Fruit fly (Drosophila melanogaster) Kc167 (cell line): ENCODE results near the gene Cand1.

Experiments
- Myc ChIP-seq: fragments of >200 bp; optimal IDR thresholded peaks from 2 replicates; lab custom pipeline; 2017; ENCODE audit warnings: missing external identifiers
- Sin3A ChIP-seq: fragments of >200 bp; optimal IDR thresholded peaks from 2 replicates; lab custom pipeline; 2018; ENCODE audit warnings: missing external identifiers
- h ChIP-seq: fragments of >200 bp; optimal IDR thresholded peaks from 3 replicates; lab custom pipeline; 2018; ENCODE audit warnings: missing external identifiers
- insv ChIP-seq: fragments of >200 bp; optimal IDR thresholded peaks from 3 replicates; lab custom pipeline; 2018; ENCODE audit warnings: missing external identifiers
- psq ChIP-seq: fragments of >200 bp; optimal IDR thresholded peaks from 2 replicates; lab custom pipeline; 2017; ENCODE audit warnings: missing external identifiers
- ttk ChIP-seq: sonication (Bioruptor generic); optimal IDR thresholded peaks from 2 replicates; lab custom pipeline; 2017; ENCODE audit warnings: missing external identifiers

Cand1 gene

dm6 chr2L:10331066-10331847, 31.2 kb downstream of the Cand1 start, which contains the start of the genes Schip1 and Cox10:
Schip1 (minus strand) TSS chr2L:10331116.
Cox10 (plus strand) TSS chr2L:10331471.
- TF ChIP-seq psq (no peak), h (lab: Kevin White, UChicago) (no peak), ttk (lab: Kevin White, UChicago) (no peak), Myc (no peak), insv (lab: Kevin White, UChicago) (no peak), Sin3A (lab: Kevin White, UChicago) (no peak)

DNA sequence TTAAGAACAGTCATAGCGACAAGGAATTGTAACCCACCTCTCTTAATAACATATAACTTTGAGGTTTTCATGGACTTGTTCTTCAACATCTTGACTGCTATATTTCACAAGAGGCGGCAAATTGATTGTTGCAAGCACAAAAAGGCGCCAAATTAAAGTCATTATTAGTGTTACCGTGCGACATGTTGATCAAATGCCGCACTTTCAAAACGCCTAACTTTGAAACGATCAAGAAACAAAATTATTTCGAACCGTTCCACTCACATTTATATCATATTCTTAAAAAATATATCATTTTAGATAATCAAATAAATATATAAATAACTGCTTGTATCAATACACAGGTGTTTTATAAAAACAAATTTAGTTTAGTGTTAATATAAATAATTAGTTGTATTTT, 34.7 kb downstream of the Cand1 start, which contains the start of gene RnrL:
TSS of gene RnrL (minus strand) at position 154 of the 400 bp plus-strand sequence.
- TF ChIP-seq ttk (lab: Kevin White, UChicago), result no peak
- TF ChIP-seq Sin3A (lab: Kevin White, UChicago), result no peak
- TF ChIP-seq h (lab: Kevin White, UChicago), result no peak
- TF ChIP-seq Myc, result no peak
- TF ChIP-seq insv (lab: Kevin White, UChicago), result no peak
- TF ChIP-seq psq, result no peak

DNA sequence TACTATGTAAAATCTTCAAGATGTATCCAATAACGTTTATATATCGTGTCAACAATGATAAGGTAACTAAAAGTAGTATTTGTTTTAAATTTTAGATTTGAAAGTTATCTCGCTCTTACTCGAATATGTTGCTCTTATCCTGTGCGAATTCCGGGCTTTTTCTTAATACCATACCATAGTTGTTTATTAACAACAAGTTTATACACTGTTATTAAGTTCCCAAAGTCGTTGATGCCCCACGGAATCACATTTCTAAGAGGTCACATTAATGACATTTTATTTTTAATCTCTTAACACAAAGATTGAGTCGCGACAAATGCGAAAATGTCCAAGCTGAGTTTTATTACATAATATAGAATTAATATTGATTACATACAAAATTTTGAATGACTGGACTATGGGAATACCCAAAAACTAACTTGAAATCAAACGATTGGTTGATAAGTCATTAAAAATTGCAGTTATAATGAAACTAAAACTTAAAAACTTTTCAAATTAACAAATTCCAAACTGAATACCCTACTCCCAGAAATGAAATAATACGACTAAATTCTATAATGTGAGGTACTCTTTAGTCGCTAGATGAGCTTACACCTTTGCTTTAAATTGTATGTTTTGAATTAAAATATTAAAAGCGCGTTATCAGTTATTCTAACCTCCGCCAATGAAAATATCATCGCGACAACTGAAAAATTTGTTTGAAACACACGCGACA, 39.6 kb downstream of the Cand1 start, which contains the start of gene CG5381:
TSS of gene CG5381 (minus strand) at position 330 of the 715 bp plus-strand sequence.
- TF ChIP-seq ttk (lab: Kevin White, UChicago) (no peak), h (lab: Kevin White, UChicago) (no peak), Sin3A (lab: Kevin White, UChicago) (no peak), psq (no peak), insv (lab: Kevin White, UChicago) (no peak), Myc (no peak)

DNA sequence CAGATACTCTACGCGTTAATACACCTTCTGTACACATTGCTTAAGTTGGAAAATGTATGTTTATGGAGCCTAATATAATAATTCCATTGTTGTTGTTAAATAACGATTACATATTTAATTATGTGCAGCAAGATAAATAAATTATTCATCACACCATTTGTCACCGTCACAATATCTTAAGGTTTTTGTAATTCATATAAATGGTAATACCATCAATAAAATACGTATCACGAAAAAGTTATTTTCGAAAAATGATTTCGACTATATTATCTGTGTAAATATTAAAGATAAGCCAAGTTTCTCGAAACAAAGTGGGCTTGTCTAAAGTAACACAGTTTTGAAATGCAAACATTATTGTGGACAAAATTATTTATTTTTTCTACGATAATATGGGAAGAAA, 40.3 kb downstream of the Cand1 start, which contains the start of gene CG4995:
TSS of gene CG4995 (plus strand) at position 301 of the 400 bp plus-strand sequence.
- no peak for TF ChIP-seq insv (lab: Kevin White, UChicago)
- no peak for TF ChIP-seq psq
- TF ChIP-seq Sin3A (lab: Kevin White, UChicago), result no peak
- TF ChIP-seq h (lab: Kevin White, UChicago), result no peak
- no peak for TF ChIP-seq ttk (lab: Kevin White, UChicago)
- no peak for TF ChIP-seq Myc

DNA sequence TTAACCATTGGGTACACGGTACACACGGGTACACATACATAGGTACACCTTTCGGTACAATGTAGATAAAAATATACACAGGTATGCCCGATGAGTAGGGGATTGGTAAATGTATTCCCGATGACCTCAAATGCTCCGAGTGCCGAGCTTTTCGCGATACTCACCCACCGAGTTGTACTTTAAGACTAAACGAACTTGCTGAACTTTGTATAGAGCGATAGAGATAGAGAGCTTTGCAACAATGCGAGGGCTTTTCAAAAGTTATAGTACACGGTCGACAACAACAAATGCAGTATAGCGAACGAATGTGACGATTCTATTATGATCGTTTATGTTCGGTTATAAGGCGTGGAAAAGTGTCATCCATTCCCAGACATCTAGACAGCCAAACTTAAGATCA, 40.9 kb downstream of the Cand1 start:
- TF ChIP-seq insv (lab: Kevin White, UChicago) (no peak), psq (no peak), ttk (lab: Kevin White, UChicago) (no peak)

dm6 chr2L:10321036-10321583, 41.4 kb downstream of the Cand1 start:
- no peak for TF ChIP-seq ttk (lab: Kevin White, UChicago)
- no peak for TF ChIP-seq psq
- TF ChIP-seq Myc, result no peak
- TF ChIP-seq insv (lab: Kevin White, UChicago), result no peak
- no peak for TF ChIP-seq h (lab: Kevin White, UChicago)
- no peak for TF ChIP-seq Sin3A (lab: Kevin White, UChicago)

DNA sequence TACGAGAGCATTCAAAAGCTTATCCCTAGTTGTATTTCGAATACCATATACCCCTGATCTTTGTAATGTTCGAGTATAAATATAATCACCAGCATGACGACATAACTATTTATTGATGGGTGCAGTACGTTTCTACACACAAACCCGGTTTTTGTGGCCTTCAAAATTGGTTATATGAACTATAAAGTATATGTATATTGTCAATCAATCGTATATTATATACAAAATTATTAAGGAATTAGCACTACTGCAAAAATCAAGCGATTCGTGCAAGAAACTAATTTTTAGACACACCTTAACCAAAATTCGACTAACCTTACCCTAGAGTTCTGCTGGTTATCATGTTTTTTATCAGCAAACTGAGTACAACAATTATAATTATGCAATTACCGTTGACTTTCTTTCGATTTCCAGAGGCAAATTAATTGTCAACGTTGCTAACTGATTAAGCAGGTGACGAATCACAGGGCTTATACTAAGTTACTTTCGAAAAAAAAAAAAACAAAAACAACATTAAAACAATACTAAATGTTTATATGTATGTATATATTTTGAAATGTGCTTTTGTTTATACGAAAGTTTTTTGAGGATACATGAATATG, 42.2 kb downstream of the Cand1 start:
- TF ChIP-seq ttk (lab: Kevin White, UChicago) (no peak), psq (no peak), Myc (no peak), insv (lab: Kevin White, UChicago) (no peak), Sin3A (lab: Kevin White, UChicago) (no peak), h (lab: Kevin White, UChicago) (no peak)

- TF ChIP-seq h (lab: Kevin White, UChicago) (no peak), ttk (lab: Kevin White, UChicago) (no peak), Sin3A (lab: Kevin White, UChicago) (no peak), Myc (no peak), insv (lab: Kevin White, UChicago) (no peak), psq (no peak)
Observed at dm6 chr2L:10315888-10316287, 46.6 kb downstream of the Cand1 start.

- TF ChIP-seq Myc, result no peak
- TF ChIP-seq insv (lab: Kevin White, UChicago), result no peak
- no peak for TF ChIP-seq h (lab: Kevin White, UChicago)
- no peak for TF ChIP-seq psq
- TF ChIP-seq ttk (lab: Kevin White, UChicago), result no peak
- no peak for TF ChIP-seq Sin3A (lab: Kevin White, UChicago)
Observed at dm6 chr2L:10314327-10315210, 47.9 kb downstream of the Cand1 start, which contains the start of the genes Usp14 and CG4972. Usp14 (minus strand) TSS chr2L:10314396. CG4972 (plus strand) TSS chr2L:10314792.

DNA sequence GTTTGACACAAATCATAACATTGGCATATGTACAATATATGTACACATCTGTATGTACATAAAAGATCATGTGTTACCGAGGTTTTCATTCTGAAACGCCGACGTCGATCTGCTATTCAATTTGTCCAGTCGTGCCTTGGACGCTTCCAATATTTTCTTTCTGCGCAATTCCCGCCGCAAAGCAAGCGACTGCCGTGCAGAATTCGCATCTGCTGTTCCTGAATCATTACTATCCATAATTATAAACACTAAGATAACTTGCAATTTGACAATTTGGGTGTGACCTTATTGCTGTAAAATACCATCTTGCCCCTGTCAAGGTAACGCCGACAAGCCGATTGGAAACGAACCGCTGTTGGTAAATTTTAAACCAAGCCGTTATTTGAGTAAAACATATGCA, 50.7 kb downstream of the Cand1 start:
- TF ChIP-seq insv (lab: Kevin White, UChicago) (no peak), ttk (lab: Kevin White, UChicago) (no peak), h (lab: Kevin White, UChicago) (no peak), psq (no peak), Sin3A (lab: Kevin White, UChicago) (no peak), Myc (no peak)
